Worm (Caenorhabditis elegans) whole organism, L3 larva: ENCODE results near the gene ceh-76.

ENCODE experiments used
- R02D3.7 ChIP-seq: fragments of 150-350 bp; optimal IDR thresholded peaks from 2 replicates; lab custom pipeline; 2014; ENCODE audit warnings: missing biosample characterization, missing genetic modification characterization
- ama-1 ChIP-seq: fragments of 150-350 bp; optimal IDR thresholded peaks from 2 replicates; lab custom pipeline; 2018
- ceh-16 ChIP-seq: sonication (generic microtip); optimal IDR thresholded peaks from 2 replicates; lab custom pipeline; 2017; ENCODE audit warnings: missing biosample characterization, missing genetic modification characterization
- ceh-28 ChIP-seq: fragments of 150-350 bp; optimal IDR thresholded peaks from 2 replicates; lab custom pipeline; 2014; ENCODE audit warnings: missing biosample characterization, missing genetic modification reagents, missing genetic modification characterization
- ceh-82 ChIP-seq: fragments of 150-350 bp; optimal IDR thresholded peaks from 2 replicates; lab custom pipeline; 2014; ENCODE audit warnings: missing biosample characterization, missing genetic modification characterization
- ceh-9 ChIP-seq: sonication (generic microtip); optimal IDR thresholded peaks from 2 replicates; lab custom pipeline; 2018; ENCODE audit warnings: missing biosample characterization, missing genetic modification characterization
- daf-12 ChIP-seq: fragments of 150-350 bp; optimal IDR thresholded peaks from 2 replicates; lab custom pipeline; 2014; ENCODE audit warnings: missing biosample characterization, missing genetic modification reagents, missing genetic modification characterization
- egl-27 ChIP-seq: sonication (generic microtip); optimal IDR thresholded peaks from 4 replicates; lab custom pipeline; 2017; ENCODE audit warnings: missing biosample characterization, missing genetic modification reagents, missing genetic modification characterization
- egl-5 ChIP-seq: fragments of 150-350 bp; optimal IDR thresholded peaks from 2 replicates; lab custom pipeline; 2017; ENCODE audit warnings: missing biosample characterization, missing genetic modification reagents, missing genetic modification characterization, inconsistent platforms
- elt-1 ChIP-seq: fragments of 150-350 bp; optimal IDR thresholded peaks from 2 replicates; lab custom pipeline; 2014; ENCODE audit warnings: missing biosample characterization, missing genetic modification characterization
- elt-2 ChIP-seq: sonication (generic microtip); optimal IDR thresholded peaks from 2 replicates; lab custom pipeline; 2016; ENCODE audit warnings: missing genetic modification reagents, mild to moderate bottlenecking, missing genetic modification characterization, missing compliant biosample characterization
- elt-3 ChIP-seq, 3 experiments: fragments of 150-350 bp in 1 of 3; sonication (generic microtip) in 2 of 3; optimal IDR thresholded peaks; 2 replicates in 2 of 3; 4 replicates in 1 of 3; lab custom pipeline; 2014 to 2017; ENCODE audit warnings: missing biosample characterization in 3 of 3, missing genetic modification characterization in 3 of 3
- eor-1 ChIP-seq, 2 experiments: fragments of 150-350 bp; optimal IDR thresholded peaks; 2 replicates each; lab custom pipeline; 2014 to 2018; ENCODE audit warnings: missing biosample characterization in 2 of 2, missing genetic modification characterization in 2 of 2
- fkh-10 ChIP-seq: sonication (generic microtip); optimal IDR thresholded peaks from 2 replicates; lab custom pipeline; 2017; ENCODE audit warnings: missing biosample characterization, missing genetic modification reagents, missing genetic modification characterization
- fkh-2 ChIP-seq: fragments of 150-350 bp; optimal IDR thresholded peaks from 2 replicates; lab custom pipeline; 2014; ENCODE audit warnings: missing biosample characterization, missing genetic modification reagents, missing genetic modification characterization
- fos-1 ChIP-seq: fragments of 150-350 bp; optimal IDR thresholded peaks from 2 replicates; lab custom pipeline; 2014; ENCODE audit warnings: missing biosample characterization, missing genetic modification characterization
- hmg-11 ChIP-seq: sonication (generic microtip); optimal IDR thresholded peaks from 2 replicates; lab custom pipeline; 2016; ENCODE audit warnings: missing genetic modification characterization, missing compliant biosample characterization
- jun-1 ChIP-seq: fragments of 150-350 bp; optimal IDR thresholded peaks from 2 replicates; lab custom pipeline; 2014; ENCODE audit warnings: missing biosample characterization, missing genetic modification reagents, missing genetic modification characterization
- lin-15B ChIP-seq: fragments of 150-350 bp; optimal IDR thresholded peaks from 2 replicates; lab custom pipeline; 2014; ENCODE audit warnings: missing biosample characterization, missing genetic modification characterization
- lin-39 ChIP-seq: fragments of 150-350 bp; optimal IDR thresholded peaks from 2 replicates; lab custom pipeline; 2018; ENCODE audit warnings: missing biosample characterization, missing genetic modification reagents, missing genetic modification characterization
- lsy-12 ChIP-seq: sonication (generic microtip); optimal IDR thresholded peaks from 2 replicates; lab custom pipeline; 2016; ENCODE audit warnings: mild to moderate bottlenecking, missing genetic modification characterization, missing compliant biosample characterization
- mdl-1 ChIP-seq: fragments of 150-350 bp; optimal IDR thresholded peaks from 2 replicates; lab custom pipeline; 2014; ENCODE audit warnings: missing biosample characterization, missing genetic modification characterization
- nfya-1 ChIP-seq: sonication (generic microtip); optimal IDR thresholded peaks from 2 replicates; lab custom pipeline; 2017; ENCODE audit warnings: missing genetic modification characterization, mild to moderate bottlenecking, missing compliant biosample characterization, antibody characterized with exemption, moderate library complexity; ENCODE audit not compliant: insufficient read depth
- nhr-11 ChIP-seq: fragments of 150-350 bp; optimal IDR thresholded peaks from 2 replicates; lab custom pipeline; 2014; ENCODE audit warnings: missing biosample characterization, missing genetic modification characterization
- nhr-23 ChIP-seq: fragments of 150-350 bp; optimal IDR thresholded peaks from 2 replicates; lab custom pipeline; 2014; ENCODE audit warnings: missing biosample characterization, missing genetic modification reagents, missing genetic modification characterization
- nhr-237 ChIP-seq: fragments of 150-350 bp; optimal IDR thresholded peaks from 2 replicates; lab custom pipeline; 2014; ENCODE audit warnings: missing biosample characterization, missing genetic modification characterization
- nhr-25 ChIP-seq: sonication (generic microtip); optimal IDR thresholded peaks from 2 replicates; lab custom pipeline; 2017; ENCODE audit warnings: missing biosample characterization, missing genetic modification characterization
- nhr-28 ChIP-seq: fragments of 150-350 bp; optimal IDR thresholded peaks from 2 replicates; lab custom pipeline; 2014; ENCODE audit warnings: missing biosample characterization, missing genetic modification characterization
- nhr-43 ChIP-seq: sonication (generic microtip); optimal IDR thresholded peaks from 2 replicates; lab custom pipeline; 2016; ENCODE audit warnings: mild to moderate bottlenecking, missing genetic modification characterization, missing compliant biosample characterization; ENCODE audit not compliant: poor library complexity, severe bottlenecking
- nhr-67 ChIP-seq: fragments of 150-350 bp; optimal IDR thresholded peaks from 2 replicates; lab custom pipeline; 2014; ENCODE audit warnings: missing biosample characterization, missing genetic modification characterization
- pha-4 ChIP-seq: fragments of 150-350 bp; optimal IDR thresholded peaks from 2 replicates; lab custom pipeline; 2014; ENCODE audit warnings: missing biosample characterization, missing genetic modification reagents, missing genetic modification characterization
- pqm-1 ChIP-seq: fragments of 150-350 bp; optimal IDR thresholded peaks from 2 replicates; lab custom pipeline; 2017; ENCODE audit warnings: missing biosample characterization, missing genetic modification characterization, inconsistent platforms
- sea-2 ChIP-seq: fragments of 150-350 bp; sonication (generic microtip); optimal IDR thresholded peaks from 4 replicates; lab custom pipeline; 2014; ENCODE audit warnings: missing biosample characterization, missing genetic modification reagents, missing genetic modification characterization
- snpc-4 ChIP-seq: fragments of 150-350 bp; optimal IDR thresholded peaks from 2 replicates; lab custom pipeline; 2014; ENCODE audit warnings: missing biosample characterization, missing genetic modification characterization
- tbx-2 ChIP-seq: sonication (generic microtip); optimal IDR thresholded peaks from 2 replicates; lab custom pipeline; 2016; ENCODE audit warnings: mild to moderate bottlenecking, missing genetic modification characterization, missing compliant biosample characterization
- unc-39 ChIP-seq: sonication (generic microtip); optimal IDR thresholded peaks from 4 replicates; lab custom pipeline; 2017; ENCODE audit warnings: missing biosample characterization, missing genetic modification characterization
- ztf-11 ChIP-seq: fragments of 150-350 bp; optimal IDR thresholded peaks from 2 replicates; lab custom pipeline; 2014; ENCODE audit warnings: missing biosample characterization, missing genetic modification characterization
- ztf-4 ChIP-seq: fragments of 150-350 bp; optimal IDR thresholded peaks from 2 replicates; lab custom pipeline; 2014; ENCODE audit warnings: missing biosample characterization, missing genetic modification characterization

The ceh-76 gene

DNA sequence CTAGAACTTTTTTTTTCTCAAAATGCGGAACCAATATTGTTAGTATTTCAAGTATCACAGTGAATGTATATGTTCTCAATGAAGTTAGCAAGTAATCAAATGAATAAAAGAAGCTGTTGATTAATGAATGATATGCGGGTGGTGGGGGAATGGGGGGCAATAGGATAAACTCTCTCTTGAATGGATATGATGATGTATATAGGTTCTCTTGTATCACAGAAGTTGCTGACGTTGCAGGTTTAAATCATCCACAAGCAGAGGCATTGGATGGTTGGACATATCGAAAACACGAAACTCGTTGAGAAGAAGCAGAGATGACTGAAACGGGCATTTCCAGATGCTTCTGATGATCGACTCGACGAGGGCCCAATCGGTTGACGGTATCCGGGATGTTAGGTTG, 45.1 kb upstream of the ceh-76 start:
- TF ChIP-seq unc-39 (tag; lab: Kevin White, UChicago) (no peak), nhr-25 (peak; percentile 40), ama-1 (lab: Kevin White, UChicago) (peak; percentile 86)

DNA sequence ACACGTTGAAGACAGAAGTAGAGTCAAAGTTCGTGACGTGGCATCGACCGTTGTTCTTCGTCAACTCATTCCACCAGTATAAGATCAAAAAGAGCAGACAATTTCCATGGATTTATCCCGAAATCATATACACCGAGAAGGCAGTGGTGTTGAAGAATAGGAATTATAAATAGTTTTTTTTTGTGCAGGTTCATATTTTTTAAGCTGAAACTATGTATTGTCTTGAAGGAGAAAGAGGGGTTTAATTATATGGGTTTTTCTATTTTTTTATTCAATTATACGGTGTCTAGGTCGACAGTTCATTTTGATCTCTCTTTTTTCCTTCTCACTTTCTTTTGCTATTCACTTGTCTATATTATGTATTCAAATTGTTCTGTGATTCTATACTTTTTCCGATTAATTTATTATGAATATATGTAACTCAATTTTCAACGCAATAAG, 44.6 kb upstream of the ceh-76 start:
- TF ChIP-seq nhr-23 (tag; lab: Kevin White, UChicago) = peak; percentile 90
- TF ChIP-seq nhr-43 (tag; lab: Kevin White, UChicago) = peak; percentile 85
- TF ChIP-seq jun-1 (tag; lab: Kevin White, UChicago) = no peak
- TF ChIP-seq nhr-25 = no peak
- TF ChIP-seq nhr-67 = no peak
- TF ChIP-seq ceh-16 (tag; lab: Kevin White, UChicago) = peak; percentile 23
- no peak for TF ChIP-seq egl-5 (tag; lab: Kevin White, UChicago)
- TF ChIP-seq fos-1 (tag; lab: Kevin White, UChicago) = peak; percentile 72
- TF ChIP-seq lsy-12 (tag; lab: Kevin White, UChicago) = peak; percentile 37
- TF ChIP-seq nhr-237 (tag; lab: Kevin White, UChicago) = no peak
- TF ChIP-seq snpc-4 (tag; lab: Kevin White, UChicago) = no peak
- peak; percentile 83 for TF ChIP-seq tbx-2
- no peak for TF ChIP-seq sea-2 (GFP tag; lab: Kevin White, UChicago)
- TF ChIP-seq lin-39 (tag; lab: Kevin White, UChicago) = no peak
- TF ChIP-seq nhr-28 (tag; lab: Kevin White, UChicago) = peak; percentile 24
- TF ChIP-seq ztf-11 (tag; lab: Kevin White, UChicago) = no peak
- TF ChIP-seq elt-3 (tag; optimal IDR thresholded peaks at IDR 0.05; lab: Kevin White, UChicago) = peak in 1 of 3 experiments; percentile 4
- no peak for TF ChIP-seq fkh-2 (tag; lab: Kevin White, UChicago)
- TF ChIP-seq daf-12 (tag; lab: Kevin White, UChicago) = no peak
- TF ChIP-seq R02D3.7 (tag; lab: Kevin White, UChicago) = no peak

DNA sequence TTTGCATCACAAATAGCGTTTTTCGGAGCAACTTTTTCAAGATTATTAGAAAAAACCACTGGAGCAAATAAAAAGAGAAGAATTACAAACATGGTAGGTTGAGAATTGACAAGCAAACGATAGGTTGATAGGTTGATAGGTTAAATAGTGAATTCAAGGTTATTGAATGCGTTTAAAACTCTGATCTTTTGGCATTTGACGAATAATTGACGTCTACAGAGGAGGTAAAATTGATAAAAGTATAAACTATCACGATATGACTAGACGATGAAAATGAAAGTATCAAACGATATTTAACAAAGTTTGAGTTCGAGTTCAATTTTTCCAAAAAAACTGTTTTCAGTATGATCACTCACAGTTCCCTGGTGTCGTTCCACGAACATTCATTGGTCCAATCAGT, 41.5 kb upstream of the ceh-76 start, which contains the start of gene ZC513.14:
Gene ZC513.14, minus strand, starts transcription at position 101 of the 400 bp plus-strand sequence.
- no peak for TF ChIP-seq nhr-25
- no peak for TF ChIP-seq nhr-67
- no peak for TF ChIP-seq nhr-43 (tag; lab: Kevin White, UChicago)
- no peak for TF ChIP-seq ceh-16 (tag; lab: Kevin White, UChicago)
- no peak for TF ChIP-seq elt-3 (tag; optimal IDR thresholded peaks at IDR 0.05; lab: Kevin White, UChicago)
- no peak for TF ChIP-seq nhr-28 (tag; lab: Kevin White, UChicago)
- no peak for TF ChIP-seq ceh-82 (tag; lab: Kevin White, UChicago)
- TF ChIP-seq elt-2 (tag; lab: Kevin White, UChicago) = no peak
- TF ChIP-seq jun-1 (tag; lab: Kevin White, UChicago) = no peak
- no peak for TF ChIP-seq eor-1 (tag; optimal IDR thresholded peaks at IDR 0.05; lab: Kevin White, UChicago)
- no peak for TF ChIP-seq nhr-11
- no peak for TF ChIP-seq unc-39 (tag; lab: Kevin White, UChicago)
- TF ChIP-seq R02D3.7 (tag; lab: Kevin White, UChicago) = no peak

DNA sequence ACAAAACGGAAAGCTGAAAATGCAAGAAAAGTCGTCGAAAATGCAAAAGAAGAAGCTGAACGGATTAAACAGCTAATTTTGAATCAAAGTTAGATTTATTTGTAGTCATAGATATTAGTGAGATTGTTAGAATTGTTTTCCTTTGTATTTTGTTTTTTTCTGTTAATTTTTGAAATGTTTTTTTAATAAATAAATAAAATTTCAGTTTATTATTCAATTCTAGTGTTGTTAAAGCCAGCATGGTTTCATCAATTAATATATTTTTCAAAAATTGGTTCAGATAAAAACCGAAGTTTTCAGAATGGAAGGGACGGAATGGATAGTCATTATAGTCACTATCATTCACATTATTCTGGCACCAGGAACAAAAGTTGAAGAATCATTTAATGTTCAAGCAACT, 40.3 kb upstream of the ceh-76 start, which contains the start of gene algn-12:
Gene algn-12, plus strand, starts transcription at position 301 of the 400 bp plus-strand sequence.
- TF ChIP-seq eor-1 (tag; optimal IDR thresholded peaks at IDR 0.05; lab: Kevin White, UChicago) (no peak), mdl-1 (tag; lab: Kevin White, UChicago) (no peak), R02D3.7 (tag; lab: Kevin White, UChicago) (no peak), nhr-28 (tag; lab: Kevin White, UChicago) (no peak), lin-15B (no peak), egl-5 (tag; lab: Kevin White, UChicago) (no peak), ceh-82 (tag; lab: Kevin White, UChicago) (no peak), nhr-237 (tag; lab: Kevin White, UChicago) (no peak), fkh-2 (tag; lab: Kevin White, UChicago) (no peak), ceh-28 (tag; lab: Kevin White, UChicago) (no peak), nhr-43 (tag; lab: Kevin White, UChicago) (no peak), nfya-1 (tag; lab: Kevin White, UChicago) (no peak), hmg-11 (tag; lab: Kevin White, UChicago) (no peak)

DNA sequence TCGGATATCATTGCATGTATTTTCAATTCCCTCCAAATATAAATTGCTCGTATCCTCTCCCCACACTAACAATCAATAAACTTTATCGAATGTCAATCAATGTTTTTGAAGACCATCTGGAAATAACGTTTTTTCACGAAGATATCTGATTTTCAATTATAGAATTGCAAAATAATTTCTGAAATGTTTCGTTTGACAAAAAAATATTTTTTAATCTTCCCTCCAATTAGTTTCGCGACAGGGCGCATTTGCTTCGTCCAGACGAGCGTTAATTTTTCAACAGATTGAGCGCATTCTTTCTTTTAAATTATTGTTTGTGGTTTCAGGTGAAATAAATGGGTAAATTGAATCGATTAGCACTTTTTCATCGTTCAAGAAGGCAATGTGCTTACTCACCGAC, 36.7 kb upstream of the ceh-76 start, which contains the start of gene vars-1:
Gene vars-1, plus strand, starts transcription at position 291 of the 400 bp plus-strand sequence.
- no peak for TF ChIP-seq fos-1 (tag; lab: Kevin White, UChicago)
- TF ChIP-seq fkh-10 = no peak
- TF ChIP-seq ceh-9 (tag; lab: Kevin White, UChicago) = no peak
- TF ChIP-seq R02D3.7 (tag; lab: Kevin White, UChicago) = peak; percentile 28
- no peak for TF ChIP-seq pha-4
- no peak for TF ChIP-seq egl-27 (tag; lab: Kevin White, UChicago)
- TF ChIP-seq ztf-11 (tag; lab: Kevin White, UChicago) = no peak
- peak; percentile 57 for TF ChIP-seq nfya-1 (tag; lab: Kevin White, UChicago)
- no peak for TF ChIP-seq fkh-2 (tag; lab: Kevin White, UChicago)
- no peak for TF ChIP-seq daf-12 (tag; lab: Kevin White, UChicago)
- no peak for TF ChIP-seq nhr-11
- TF ChIP-seq eor-1 (tag; optimal IDR thresholded peaks at IDR 0.05; lab: Kevin White, UChicago) = no peak
- no peak for TF ChIP-seq lin-39 (tag; lab: Kevin White, UChicago)
- no peak for TF ChIP-seq unc-39 (tag; lab: Kevin White, UChicago)
- no peak for TF ChIP-seq ceh-28 (tag; lab: Kevin White, UChicago)
- no peak for TF ChIP-seq pqm-1 (tag; lab: Kevin White, UChicago)
- TF ChIP-seq tbx-2 = no peak
- TF ChIP-seq ztf-4 (tag; lab: Kevin White, UChicago) = no peak
- TF ChIP-seq lin-15B = peak; percentile 67
- TF ChIP-seq lsy-12 (tag; lab: Kevin White, UChicago) = no peak
- no peak for TF ChIP-seq nhr-67
- TF ChIP-seq nhr-25 = no peak
- no peak for TF ChIP-seq sea-2 (GFP tag; lab: Kevin White, UChicago)
- no peak for TF ChIP-seq nhr-43 (tag; lab: Kevin White, UChicago)
- no peak for TF ChIP-seq ama-1 (lab: Kevin White, UChicago)
- no peak for TF ChIP-seq elt-1 (tag; lab: Kevin White, UChicago)
- TF ChIP-seq elt-2 (tag; lab: Kevin White, UChicago) = peak; percentile 13
